Worm (Caenorhabditis elegans) whole organism, L1 larva: ENCODE results near the gene tbcb-1.
A peak's percentile ranks its signal among the peaks of the same experiment; 100 is the strongest.

Experiments used
- C16A3.4 ChIP-seq: fragments of 150-350 bp; optimal IDR thresholded peaks from 2 replicates; lab custom pipeline; 2014; ENCODE audit warnings: missing biosample characterization, missing genetic modification characterization
- Y116A8C.19 ChIP-seq: sonication (generic microtip); optimal IDR thresholded peaks from 2 replicates; lab custom pipeline; 2016; ENCODE audit warnings: missing compliant biosample characterization, missing genetic modification characterization, borderline replicate concordance
- ceh-82 ChIP-seq, 3 experiments: fragments of 150-350 bp in 1 of 3; sonication (generic microtip) in 2 of 3; optimal IDR thresholded peaks; 2 replicates each; lab custom pipeline; 2014 to 2017; ENCODE audit warnings: missing biosample characterization in 3 of 3, missing genetic modification characterization in 3 of 3
- ceh-88 ChIP-seq: fragments of 200-800 bp; sonication (Bioruptor generic); IDR thresholded peaks from 2 replicates; pipeline ENCODE4 v1.3.6; 2022; ENCODE audit warnings: missing genetic modification characterization, missing compliant biosample characterization
- ces-1 ChIP-seq: fragments of 150-350 bp; optimal IDR thresholded peaks from 2 replicates; lab custom pipeline; 2014; ENCODE audit warnings: missing biosample characterization, missing genetic modification reagents, missing genetic modification characterization
- efl-1 ChIP-seq, 4 experiments: fragments of 150-350 bp; optimal IDR thresholded peaks in 3 of 4; peaks in 1 of 4; 1 replicate in 1 of 4; 2 replicates in 3 of 4; lab custom pipeline; 2014; ENCODE audit warnings: missing biosample characterization in 2 of 4, missing genetic modification characterization in 2 of 4, missing genetic modification reagents in 2 of 4
- efl-3 ChIP-seq: fragments of 200-800 bp; sonication (Bioruptor generic); optimal IDR thresholded peaks from 2 replicates; lab custom pipeline; 2018; ENCODE audit warnings: mild to moderate bottlenecking, missing genetic modification characterization, missing compliant biosample characterization
- elt-2 ChIP-seq: sonication (generic microtip); optimal IDR thresholded peaks from 2 replicates; lab custom pipeline; 2016; ENCODE audit warnings: missing genetic modification characterization, mild to moderate bottlenecking, inconsistent platforms, missing compliant biosample characterization, missing genetic modification reagents
- elt-3 ChIP-seq, 6 experiments: fragments of 150-350 bp in 1 of 6; sonication (generic microtip); optimal IDR thresholded peaks; 2 replicates each; lab custom pipeline; 2017 to 2018; ENCODE audit warnings: missing biosample characterization in 6 of 6, missing genetic modification characterization in 6 of 6, inconsistent platforms in 1 of 6
- fkh-10 ChIP-seq: sonication (generic microtip); optimal IDR thresholded peaks from 2 replicates; lab custom pipeline; 2017; ENCODE audit warnings: missing biosample characterization, missing genetic modification reagents, missing genetic modification characterization
- fkh-4 ChIP-seq: sonication (generic microtip); optimal IDR thresholded peaks from 2 replicates; lab custom pipeline; 2016; ENCODE audit warnings: missing compliant biosample characterization, missing genetic modification characterization, borderline replicate concordance
- fos-1 ChIP-seq: fragments of 150-350 bp; optimal IDR thresholded peaks from 2 replicates; lab custom pipeline; 2014; ENCODE audit warnings: missing biosample characterization, missing genetic modification characterization
- grh-1 ChIP-seq: fragments of 200-800 bp; sonication (Bioruptor generic); IDR thresholded peaks from 2 replicates; pipeline ENCODE4 v1.3.6; 2022; ENCODE audit warnings: missing genetic modification reagents, missing genetic modification characterization, missing compliant biosample characterization
- hpl-2 ChIP-seq: fragments of 150-350 bp; optimal IDR thresholded peaks from 2 replicates; lab custom pipeline; 2014; ENCODE audit warnings: missing biosample characterization, missing genetic modification reagents, missing genetic modification characterization
- irx-1 ChIP-seq: sonication (generic microtip); optimal IDR thresholded peaks from 2 replicates; lab custom pipeline; 2016; ENCODE audit warnings: missing genetic modification characterization, missing compliant biosample characterization
- isw-1 ChIP-seq: fragments of 200-800 bp; sonication (Bioruptor generic); IDR thresholded peaks from 2 replicates; pipeline ENCODE4 v1.3.6; 2022; ENCODE audit warnings: missing genetic modification characterization, missing compliant biosample characterization
- lin-14 ChIP-seq: fragments of 200-800 bp; sonication (Bioruptor generic); optimal IDR thresholded peaks from 2 replicates; lab custom pipeline; 2018; ENCODE audit warnings: mild to moderate bottlenecking, missing genetic modification characterization, moderate library complexity, missing compliant biosample characterization
- lin-15B ChIP-seq: fragments of 150-350 bp; sonication (generic microtip); optimal IDR thresholded peaks from 3 replicates; lab custom pipeline; 2014; ENCODE audit warnings: missing biosample characterization, missing genetic modification characterization
- lin-35 ChIP-seq, 2 experiments: fragments of 150-350 bp; optimal IDR thresholded peaks; 2 replicates each; lab custom pipeline; 2014; ENCODE audit warnings: missing biosample characterization in 2 of 2, missing genetic modification characterization in 2 of 2, missing genetic modification reagents in 2 of 2
- lsy-2 ChIP-seq, 2 experiments: fragments of 150-350 bp; optimal IDR thresholded peaks; 2 replicates each; lab custom pipeline; 2014; ENCODE audit warnings: missing biosample characterization in 2 of 2, missing genetic modification characterization in 2 of 2
- mdl-1 ChIP-seq, 2 experiments: fragments of 150-350 bp; optimal IDR thresholded peaks; 2 replicates each; lab custom pipeline; 2014 to 2017; ENCODE audit warnings: missing biosample characterization in 2 of 2, missing genetic modification characterization in 2 of 2, inconsistent platforms in 1 of 2
- mep-1 ChIP-seq: fragments of 150-350 bp; optimal IDR thresholded peaks from 2 replicates; lab custom pipeline; 2014; ENCODE audit warnings: missing biosample characterization, missing genetic modification characterization
- nhr-11 ChIP-seq: fragments of 150-350 bp; optimal IDR thresholded peaks from 2 replicates; lab custom pipeline; 2014; ENCODE audit warnings: missing biosample characterization, missing genetic modification characterization
- nhr-47 ChIP-seq: sonication (generic microtip); optimal IDR thresholded peaks from 2 replicates; lab custom pipeline; 2016; ENCODE audit warnings: mild to moderate bottlenecking, missing genetic modification characterization, moderate library complexity, missing compliant biosample characterization
- nhr-77 ChIP-seq: fragments of 150-350 bp; optimal IDR thresholded peaks from 2 replicates; lab custom pipeline; 2014; ENCODE audit warnings: missing biosample characterization, missing genetic modification characterization
- nhr-84 ChIP-seq: sonication (generic microtip); optimal IDR thresholded peaks from 2 replicates; lab custom pipeline; 2017; ENCODE audit warnings: missing biosample characterization, missing genetic modification characterization
- nhr-85 ChIP-seq: sonication (generic microtip); peaks from one replicate; lab custom pipeline; 2016; ENCODE audit warnings: missing genetic modification characterization, inconsistent platforms, missing compliant biosample characterization
- nhr-90 ChIP-seq: sonication (generic microtip); optimal IDR thresholded peaks from 2 replicates; lab custom pipeline; 2016; ENCODE audit warnings: mild to moderate bottlenecking, missing genetic modification characterization, missing compliant biosample characterization; ENCODE audit not compliant: poor library complexity
- pag-3 ChIP-seq: sonication (generic microtip); optimal IDR thresholded peaks from 2 replicates; lab custom pipeline; 2017; ENCODE audit warnings: missing genetic modification characterization, mild to moderate bottlenecking, missing compliant biosample characterization, antibody characterized with exemption, borderline replicate concordance; ENCODE audit not compliant: insufficient read depth
- pax-3 ChIP-seq: fragments of 200-800 bp; sonication (Bioruptor generic); optimal IDR thresholded peaks from 2 replicates; lab custom pipeline; 2018; ENCODE audit warnings: mild to moderate bottlenecking, missing genetic modification characterization, moderate library complexity, missing compliant biosample characterization
- pqm-1 ChIP-seq: sonication (generic microtip); optimal IDR thresholded peaks from 3 replicates; lab custom pipeline; 2017; ENCODE audit warnings: missing biosample characterization, missing genetic modification characterization
- rnt-1 ChIP-seq: sonication (generic microtip); optimal IDR thresholded peaks from 2 replicates; lab custom pipeline; 2016; ENCODE audit warnings: mild to moderate bottlenecking, missing genetic modification characterization, moderate library complexity, missing compliant biosample characterization
- skn-1 ChIP-seq: fragments of 150-350 bp; optimal IDR thresholded peaks from 2 replicates; lab custom pipeline; 2014; ENCODE audit warnings: missing biosample characterization, missing genetic modification characterization
- sox-4 ChIP-seq: sonication (generic microtip); optimal IDR thresholded peaks from 2 replicates; lab custom pipeline; 2016; ENCODE audit warnings: missing genetic modification characterization, missing compliant biosample characterization
- sptf-1 ChIP-seq: fragments of 150-350 bp; optimal IDR thresholded peaks from 2 replicates; lab custom pipeline; 2014; ENCODE audit warnings: missing biosample characterization, missing genetic modification characterization
- sup-37 ChIP-seq: fragments of 200-800 bp; sonication (Bioruptor generic); optimal IDR thresholded peaks from 2 replicates; lab custom pipeline; 2018; ENCODE audit warnings: mild to moderate bottlenecking, missing genetic modification characterization, missing compliant biosample characterization
- swsn-7 ChIP-seq: sonication (generic microtip); optimal IDR thresholded peaks from 2 replicates; lab custom pipeline; 2016; ENCODE audit warnings: missing genetic modification characterization, missing compliant biosample characterization
- tbx-2 ChIP-seq: sonication (generic microtip); optimal IDR thresholded peaks from 2 replicates; lab custom pipeline; 2016; ENCODE audit warnings: missing genetic modification characterization, missing compliant biosample characterization
- tlp-1 ChIP-seq: fragments of 150-350 bp; optimal IDR thresholded peaks from 2 replicates; lab custom pipeline; 2014; ENCODE audit warnings: missing biosample characterization, missing genetic modification characterization
- unc-130 ChIP-seq: fragments of 150-350 bp; optimal IDR thresholded peaks from 2 replicates; lab custom pipeline; 2017; ENCODE audit warnings: missing biosample characterization, missing genetic modification characterization, inconsistent platforms
- unc-62 ChIP-seq: fragments of 150-350 bp; optimal IDR thresholded peaks from 2 replicates; lab custom pipeline; 2014; ENCODE audit warnings: missing biosample characterization, missing genetic modification reagents, missing genetic modification characterization
- unc-86 ChIP-seq: sonication (generic microtip); optimal IDR thresholded peaks from 2 replicates; lab custom pipeline; 2016; ENCODE audit warnings: missing genetic modification characterization, missing compliant biosample characterization
- vab-15 ChIP-seq: sonication (generic microtip); optimal IDR thresholded peaks from 2 replicates; lab custom pipeline; 2017; ENCODE audit warnings: missing genotype, mild to moderate bottlenecking, missing genetic modification characterization, missing compliant biosample characterization
- xbp-1 ChIP-seq: sonication (generic microtip); optimal IDR thresholded peaks from 2 replicates; lab custom pipeline; 2016; ENCODE audit warnings: missing genetic modification characterization, missing compliant biosample characterization
- ztf-11 ChIP-seq, 2 experiments: sonication (generic microtip); optimal IDR thresholded peaks; 2 replicates each; lab custom pipeline; 2016 to 2017; ENCODE audit warnings: missing genetic modification characterization in 2 of 2, missing biosample characterization in 1 of 2, missing compliant biosample characterization in 1 of 2

tbcb-1 gene

DNA sequence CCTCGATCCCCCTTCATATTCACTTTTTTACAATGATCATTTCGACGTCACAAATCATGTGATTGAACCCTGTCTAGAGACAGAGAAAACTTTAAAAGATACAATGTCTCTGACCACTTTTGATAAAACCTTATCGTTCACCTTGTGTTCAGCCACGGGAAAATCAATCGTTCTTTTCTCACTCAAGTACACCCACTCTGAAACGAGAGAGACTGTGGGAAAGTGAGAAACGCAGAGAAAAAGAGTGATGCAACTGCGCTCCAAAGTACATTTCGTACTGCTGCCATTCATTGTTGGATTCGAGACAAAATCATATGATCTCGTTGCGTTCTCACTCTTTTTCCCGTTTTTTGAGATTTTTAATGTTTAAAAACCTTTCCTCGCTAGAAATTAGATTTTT lies 26.7 kb upstream of the tbcb-1 start (continued):
- TF ChIP-seq nhr-85 (tag; lab: Kevin White, UChicago) (peak; percentile 96), hpl-2 (peak; percentile 70), fkh-10 (GFP tag; lab: Kevin White, UChicago) (peak; percentile 24), efl-1 (optimal IDR thresholded peaks at IDR 0.05; lab: Kevin White, UChicago) (peak; percentile 86 to 89), efl-1 (GFP tag; optimal IDR thresholded peaks at IDR 0.05 in 1 of 2; lab: Kevin White, UChicago) (peak; percentile 81 to 98), unc-62 (GFP tag; lab: Kevin White, UChicago) (no peak), fos-1 (peak; percentile 88), nhr-11 (tag; lab: Kevin White, UChicago) (peak; percentile 42), sup-37 (GFP tag; lab: Kevin White, UChicago) (peak; percentile 59), skn-1 (tag; lab: Kevin White, UChicago) (peak; percentile 56), ztf-11 (tag; optimal IDR thresholded peaks at IDR 0.05; lab: Kevin White, UChicago) (peak in 1 of 2 experiments; percentile 2), tlp-1 (tag; lab: Kevin White, UChicago) (no peak), swsn-7 (tag; lab: Kevin White, UChicago) (peak; percentile 90), sptf-1 (no peak), nhr-90 (tag; lab: Kevin White, UChicago) (peak; percentile 92), ceh-82 (tag; optimal IDR thresholded peaks at IDR 0.05; lab: Kevin White, UChicago) (peak; percentile 41 to 80 (median 69)), pqm-1 (tag; lab: Kevin White, UChicago) (no peak), lin-14 (GFP tag; lab: Kevin White, UChicago) (peak; percentile 98), mdl-1 (tag; optimal IDR thresholded peaks at IDR 0.05; lab: Kevin White, UChicago) (peak in 1 of 2 experiments; percentile 89), irx-1 (tag; lab: Kevin White, UChicago) (peak; percentile 80), xbp-1 (tag; lab: Kevin White, UChicago) (peak; percentile 88), elt-3 (tag; optimal IDR thresholded peaks at IDR 0.05; lab: Kevin White, UChicago) (peak in 5 of 6 experiments; percentile 12 to 97 (median 83)), ceh-88 (0 out of 2 replicates have a peak, but pooled peaks have one; percentile 33), lin-15B (tag; lab: Kevin White, UChicago) (peak; percentile 86), rnt-1 (peak; percentile 90), Y116A8C.19 (tag; lab: Kevin White, UChicago) (no peak), elt-2 (tag; lab: Kevin White, UChicago) (peak; percentile 92), tbx-2 (tag; lab: Kevin White, UChicago) (peak; percentile 93), C16A3.4 (tag; lab: Kevin White, UChicago) (peak; percentile 95), lin-35 (GFP tag; optimal IDR thresholded peaks at IDR 0.05; lab: Kevin White, UChicago) (peak; percentile 85 to 91), isw-1 (GFP tag; lab: Robert Waterston, UW) (peak; percentile 66), lsy-2 (tag; optimal IDR thresholded peaks at IDR 0.05; lab: Kevin White, UChicago) (peak; percentile 86 to 92), efl-3 (GFP tag; lab: Kevin White, UChicago) (no peak), vab-15 (tag; lab: Kevin White, UChicago) (peak; percentile 33), pag-3 (peak; percentile 97)

DNA sequence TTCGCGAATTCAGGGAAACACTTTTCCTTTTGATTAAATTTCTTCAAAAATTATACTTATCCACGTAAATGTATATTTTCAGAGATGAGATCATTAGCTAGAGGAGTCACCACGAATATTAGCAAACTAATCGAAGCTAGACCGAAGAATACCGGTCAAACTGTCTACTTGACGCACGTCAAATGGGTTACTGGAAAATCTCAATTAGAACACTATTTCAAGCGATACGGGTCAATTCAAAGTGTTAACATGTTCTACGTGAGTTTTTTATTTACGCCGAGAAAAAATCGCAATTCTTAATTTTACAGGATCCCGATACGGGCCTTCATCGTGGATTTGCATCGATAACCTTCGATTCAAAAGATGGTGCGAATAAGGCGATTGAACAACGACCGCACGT lies 26.1 kb upstream of the tbcb-1 start, which contains the start of gene slrp-1:
slrp-1 (plus strand) TSS at position 83 of the 400 bp plus-strand sequence.
- TF ChIP-seq pqm-1 (tag; lab: Kevin White, UChicago) (no peak), nhr-85 (tag; lab: Kevin White, UChicago) (peak; percentile 53), efl-1 (optimal IDR thresholded peaks at IDR 0.05; lab: Kevin White, UChicago) (no peak), efl-1 (GFP tag; optimal IDR thresholded peaks at IDR 0.05 in 1 of 2; lab: Kevin White, UChicago) (peak in 1 of 2 experiments; percentile 79)

DNA sequence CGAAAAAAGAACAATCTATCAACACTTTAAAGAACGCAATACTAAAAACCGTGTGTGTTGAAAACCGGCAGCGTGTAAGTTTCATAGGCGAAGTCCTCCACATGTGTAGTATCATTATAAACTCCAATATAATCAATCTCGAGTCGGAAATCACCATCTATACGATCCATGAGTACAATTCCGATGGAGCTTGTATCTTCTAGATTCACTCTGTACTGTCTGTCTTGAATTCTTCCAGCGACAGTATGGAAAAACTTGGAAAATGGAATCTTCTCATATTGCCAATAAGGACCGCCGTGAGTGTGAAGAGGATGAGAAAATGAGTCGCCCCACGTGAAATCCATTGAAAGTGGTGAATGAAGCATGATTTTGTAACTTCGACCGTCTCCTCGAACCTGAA lies 25.0 kb upstream of the tbcb-1 start:
- TF ChIP-seq nhr-11 (tag; lab: Kevin White, UChicago) (no peak), pag-3 (no peak), ces-1 (GFP tag; lab: Kevin White, UChicago) (no peak), ceh-82 (tag; optimal IDR thresholded peaks at IDR 0.05; lab: Kevin White, UChicago) (no peak), swsn-7 (tag; lab: Kevin White, UChicago) (no peak), mep-1 (tag; lab: Kevin White, UChicago) (no peak), mdl-1 (tag; optimal IDR thresholded peaks at IDR 0.05; lab: Kevin White, UChicago) (no peak), elt-2 (tag; lab: Kevin White, UChicago) (peak; percentile 16), nhr-90 (tag; lab: Kevin White, UChicago) (no peak), unc-130 (tag; lab: Kevin White, UChicago) (no peak), nhr-77 (tag; lab: Kevin White, UChicago) (no peak), lin-14 (GFP tag; lab: Kevin White, UChicago) (no peak), Y116A8C.19 (tag; lab: Kevin White, UChicago) (no peak), pax-3 (tag; lab: Kevin White, UChicago) (peak; percentile 4), grh-1 (GFP tag; lab: Robert Waterston, UW) (no peak), pqm-1 (tag; lab: Kevin White, UChicago) (no peak), fkh-4 (no peak), nhr-85 (tag; lab: Kevin White, UChicago) (peak; percentile 24), unc-86 (tag; lab: Kevin White, UChicago) (no peak), isw-1 (GFP tag; lab: Robert Waterston, UW) (no peak), sox-4 (tag; lab: Kevin White, UChicago) (no peak), nhr-47 (tag; lab: Kevin White, UChicago) (no peak), rnt-1 (no peak), nhr-84 (tag; lab: Kevin White, UChicago) (no peak), ztf-11 (tag; optimal IDR thresholded peaks at IDR 0.05; lab: Kevin White, UChicago) (no peak), efl-3 (GFP tag; lab: Kevin White, UChicago) (no peak)
